Worm (Caenorhabditis elegans) whole organism, L4/young adult: ENCODE data around the gene algn-13.

Experiments used
- W03F9.2 ChIP-seq: fragments of 150-350 bp; optimal IDR thresholded peaks from 2 replicates; lab custom pipeline; 2014; ENCODE audit warnings: missing biosample characterization, missing genetic modification characterization
- dao-5 ChIP-seq: sonication (generic microtip); optimal IDR thresholded peaks from 2 replicates; lab custom pipeline; 2016; ENCODE audit warnings: missing genotype, missing genetic modification characterization, moderate library complexity, missing compliant biosample characterization
- him-1 ChIP-seq: sonication (generic microtip); optimal IDR thresholded peaks from 2 replicates; lab custom pipeline; 2016; ENCODE audit warnings: missing genotype, missing genetic modification reagents, missing genetic modification characterization, missing compliant biosample characterization

DNA sequence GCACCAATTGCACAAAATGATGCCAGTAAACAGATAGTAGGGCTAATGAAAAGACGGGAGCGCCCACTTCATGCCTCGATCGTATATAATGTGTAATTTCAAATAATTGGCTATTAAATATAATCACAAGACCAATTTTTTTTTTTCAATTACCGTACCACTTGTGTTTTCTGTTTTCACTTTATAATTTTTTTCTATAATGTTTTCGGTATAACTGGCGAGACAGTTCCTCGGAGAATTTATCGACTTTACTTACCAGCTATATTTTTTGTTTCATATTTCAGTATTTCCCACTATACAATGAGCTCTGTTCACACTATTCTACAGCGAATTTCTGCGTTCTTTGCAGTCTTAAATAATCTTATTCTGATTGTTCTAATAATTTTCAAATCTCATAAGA lies 45.6 kb downstream of the algn-13 start, which contains the start of gene str-252:
- TF ChIP-seq him-1 (tag; lab: Kevin White, UChicago) (no peak), dao-5 (tag; lab: Kevin White, UChicago) (no peak), W03F9.2 (tag; lab: Kevin White, UChicago) (no peak)
